Fruit fly (Drosophila melanogaster) whole organism, wandering third instar larva: ENCODE results near the gene CG1737.

Experiments
- GATAd ChIP-seq: sonication (Bioruptor generic); optimal IDR thresholded peaks from 2 replicates; lab custom pipeline; 2016; ENCODE audit warnings: missing biosample characterization, missing genetic modification characterization
- Vsx2 ChIP-seq: fragments of 200-300, 225-300 bp; sonication (Bioruptor generic); optimal IDR thresholded peaks from 2 replicates; lab custom pipeline; 2018; ENCODE audit warnings: missing biosample characterization, missing genetic modification characterization; ENCODE audit not compliant: partially characterized antibody
- br ChIP-seq: fragments of 200-800 bp; sonication (Bioruptor generic); optimal IDR thresholded peaks from 2 replicates; lab custom pipeline; 2016; ENCODE audit warnings: missing biosample characterization, missing genetic modification characterization
- pan ChIP-seq: fragments of >200 bp; optimal IDR thresholded peaks from 2 replicates; lab custom pipeline; 2017
- sage ChIP-seq: fragments of 200-800 bp; sonication (Bioruptor generic); optimal IDR thresholded peaks from 2 replicates; lab custom pipeline; 2016; ENCODE audit warnings: missing biosample characterization, mild to moderate bottlenecking, missing genetic modification characterization

DNA sequence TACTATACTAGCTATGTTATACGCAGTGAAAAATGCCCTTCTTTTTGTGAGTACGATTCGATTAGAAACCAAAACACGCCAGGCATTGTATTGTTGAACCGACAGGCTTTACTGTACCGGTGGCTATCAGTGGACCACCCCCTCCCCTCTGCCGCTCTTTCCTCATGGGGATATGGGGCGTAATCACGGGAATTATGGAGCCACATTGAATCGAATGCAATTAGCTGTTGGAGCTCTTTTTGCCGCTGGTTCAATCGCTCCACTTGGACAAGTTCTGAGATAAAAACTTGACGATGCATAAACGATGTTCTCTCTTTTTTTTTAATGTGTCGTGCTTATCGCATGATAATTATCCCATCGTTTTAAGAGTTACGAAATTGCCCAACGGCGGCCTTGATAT lies 8.2 kb upstream of the CG1737 start:
- TF ChIP-seq sage (GFP tag; lab: Kevin White, UChicago) (no peak), pan (lab: Kevin White, UChicago) (no peak), Vsx2 (GFP tag; lab: Kevin White, UChicago) (no peak), GATAd (GFP tag; lab: Kevin White, UChicago) (no peak), br (GFP tag; lab: Kevin White, UChicago) (no peak)
